Worm (Caenorhabditis elegans) whole organism, young adult: ENCODE measurements around the gene ZK287.1.

Source experiments
- B0261.1 ChIP-seq: sonication (generic microtip); optimal IDR thresholded peaks from 2 replicates; lab custom pipeline; 2016; ENCODE audit warnings: mild to moderate bottlenecking, missing genetic modification characterization, moderate library complexity, missing compliant biosample characterization
- B0336.3 ChIP-seq: fragments of 200-800 bp; sonication (Bioruptor generic); IDR thresholded peaks from 2 replicates; pipeline ENCODE4 v1.3.6; 2022; ENCODE audit warnings: missing genetic modification characterization, missing compliant biosample characterization
- F10E7.11 ChIP-seq: sonication (generic microtip); optimal IDR thresholded peaks from 2 replicates; lab custom pipeline; 2017; ENCODE audit warnings: mild to moderate bottlenecking, missing genetic modification characterization, moderate library complexity, missing compliant biosample characterization
- F22D6.2 ChIP-seq: sonication (generic microtip); optimal IDR thresholded peaks from 2 replicates; lab custom pipeline; 2016; ENCODE audit warnings: mild to moderate bottlenecking, missing genetic modification characterization, missing compliant biosample characterization
- F23B12.7 ChIP-seq: sonication (generic microtip); optimal IDR thresholded peaks from 2 replicates; lab custom pipeline; 2017; ENCODE audit warnings: missing genetic modification characterization, mild to moderate bottlenecking, missing compliant biosample characterization, antibody characterized with exemption, moderate library complexity; ENCODE audit not compliant: insufficient read depth
- F33H1.4 ChIP-seq: fragments of 200-800 bp; sonication (Bioruptor generic); IDR thresholded peaks from 2 replicates; pipeline ENCODE4 v1.3.6; 2022; ENCODE audit warnings: missing genetic modification reagents, missing genetic modification characterization, missing compliant biosample characterization
- F37B4.10 ChIP-seq: fragments of 200-800 bp; sonication (Bioruptor generic); IDR thresholded peaks from 2 replicates; pipeline ENCODE4 v1.3.6; 2022; ENCODE audit warnings: missing genetic modification characterization, missing compliant biosample characterization
- F49E8.2 ChIP-seq: sonication (generic microtip); optimal IDR thresholded peaks from 3 replicates; lab custom pipeline; 2017; ENCODE audit warnings: missing genetic modification characterization, mild to moderate bottlenecking, missing compliant biosample characterization, antibody characterized with exemption, moderate library complexity; ENCODE audit not compliant: insufficient read depth
- F55B11.4 ChIP-seq: sonication (generic microtip); optimal IDR thresholded peaks from 2 replicates; lab custom pipeline; 2016; ENCODE audit warnings: missing compliant biosample characterization, missing genetic modification characterization, borderline replicate concordance; ENCODE audit not compliant: insufficient read depth
- F57A8.1 ChIP-seq: fragments of 200-800 bp; sonication (Bioruptor generic); optimal IDR thresholded peaks from 2 replicates; lab custom pipeline; 2018; ENCODE audit warnings: mild to moderate bottlenecking, missing genetic modification characterization, moderate library complexity, missing compliant biosample characterization
- K12H6.12 ChIP-seq: fragments of 200-800 bp; sonication (Bioruptor generic); optimal IDR thresholded peaks from 2 replicates; lab custom pipeline; 2018; ENCODE audit warnings: mild to moderate bottlenecking, missing genetic modification characterization, missing compliant biosample characterization
- T26A5.8 ChIP-seq: sonication (generic microtip); optimal IDR thresholded peaks from 2 replicates; lab custom pipeline; 2016; ENCODE audit warnings: missing genetic modification characterization, missing compliant biosample characterization
- akir-1 ChIP-seq: fragments of 200-800 bp; sonication (Bioruptor generic); optimal IDR thresholded peaks from 2 replicates; lab custom pipeline; 2018; ENCODE audit warnings: mild to moderate bottlenecking, missing genetic modification characterization, moderate library complexity, missing compliant biosample characterization
- attf-5 ChIP-seq: fragments of 200-800 bp; sonication (Bioruptor generic); optimal IDR thresholded peaks from 2 replicates; lab custom pipeline; 2018; ENCODE audit warnings: mild to moderate bottlenecking, missing genetic modification characterization, missing compliant biosample characterization
- ccch-3 ChIP-seq: fragments of 200-800 bp; sonication (Bioruptor generic); optimal IDR thresholded peaks from 2 replicates; lab custom pipeline; 2018; ENCODE audit warnings: mild to moderate bottlenecking, missing genetic modification characterization, missing compliant biosample characterization
- ceh-27 ChIP-seq: fragments of 200-800 bp; sonication (Bioruptor generic); optimal IDR thresholded peaks from 2 replicates; lab custom pipeline; 2018; ENCODE audit warnings: mild to moderate bottlenecking, missing genetic modification characterization, moderate library complexity, missing compliant biosample characterization
- chd-7 ChIP-seq: sonication (generic microtip); optimal IDR thresholded peaks from 2 replicates; lab custom pipeline; 2016; ENCODE audit warnings: mild to moderate bottlenecking, missing genetic modification characterization, moderate library complexity, missing compliant biosample characterization
- dox-1 ChIP-seq: fragments of 200-800 bp; sonication (Bioruptor generic); IDR thresholded peaks from 2 replicates; pipeline ENCODE4 v1.3.6; 2022; ENCODE audit warnings: missing genetic modification reagents, missing genetic modification characterization, missing compliant biosample characterization
- dpl-1 ChIP-seq: fragments of 150-350 bp; optimal IDR thresholded peaks from 2 replicates; lab custom pipeline; 2014; ENCODE audit warnings: missing biosample characterization, missing genetic modification reagents, missing genetic modification characterization
- egrh-3 ChIP-seq: fragments of 200-800 bp; sonication (Bioruptor generic); IDR thresholded peaks from 2 replicates; pipeline ENCODE4 v1.3.6; 2022; ENCODE audit warnings: missing genetic modification reagents, missing genetic modification characterization, missing compliant biosample characterization
- gei-17 ChIP-seq: fragments of 200-800 bp; sonication (Bioruptor generic); optimal IDR thresholded peaks from 2 replicates; lab custom pipeline; 2018; ENCODE audit warnings: mild to moderate bottlenecking, missing genetic modification characterization, missing compliant biosample characterization
- hmg-1.2 ChIP-seq: fragments of 200-800 bp; sonication (Bioruptor generic); IDR thresholded peaks from 2 replicates; pipeline ENCODE4 v1.3.6; 2022; ENCODE audit warnings: missing genetic modification reagents, missing genetic modification characterization, missing compliant biosample characterization
- lag-1 ChIP-seq: fragments of 200-800 bp; sonication (Bioruptor generic); IDR thresholded peaks from 2 replicates; pipeline ENCODE4 v1.3.6; 2022; ENCODE audit warnings: missing genetic modification reagents, missing genetic modification characterization, missing compliant biosample characterization
- lin-40 ChIP-seq: sonication (generic microtip); optimal IDR thresholded peaks from 2 replicates; lab custom pipeline; 2016; ENCODE audit warnings: missing genetic modification characterization, mild to moderate bottlenecking, missing compliant biosample characterization, missing genotype, missing genetic modification reagents
- lin-54 ChIP-seq: fragments of 200-800 bp; sonication (Bioruptor generic); optimal IDR thresholded peaks from 2 replicates; lab custom pipeline; 2018; ENCODE audit warnings: mild to moderate bottlenecking, missing genetic modification characterization, missing compliant biosample characterization
- lir-1 ChIP-seq: fragments of 200-800 bp; sonication (Bioruptor generic); conservative IDR thresholded peaks from 2 replicates; pipeline ENCODE4 v1.3.6; 2022; ENCODE audit warnings: missing genetic modification reagents, missing genetic modification characterization, missing compliant biosample characterization
- lsl-1 ChIP-seq: fragments of 200-800 bp; sonication (Bioruptor generic); optimal IDR thresholded peaks from 2 replicates; lab custom pipeline; 2018; ENCODE audit warnings: mild to moderate bottlenecking, missing genetic modification characterization, moderate library complexity, missing compliant biosample characterization
- lsy-27 ChIP-seq: sonication (generic microtip); optimal IDR thresholded peaks from 2 replicates; lab custom pipeline; 2017; ENCODE audit warnings: missing genetic modification characterization, mild to moderate bottlenecking, missing compliant biosample characterization, antibody characterized with exemption, missing genotype, borderline replicate concordance; ENCODE audit not compliant: insufficient read depth
- madf-10 ChIP-seq: sonication (generic microtip); optimal IDR thresholded peaks from 2 replicates; lab custom pipeline; 2016; ENCODE audit warnings: mild to moderate bottlenecking, missing genetic modification characterization, missing compliant biosample characterization
- madf-6 ChIP-seq: fragments of 200-800 bp; sonication (Bioruptor generic); IDR thresholded peaks from 2 replicates; pipeline ENCODE4 v1.3.6; 2022; ENCODE audit warnings: missing genetic modification reagents, missing genetic modification characterization, missing compliant biosample characterization
- mcd-1 ChIP-seq: fragments of 200-800 bp; sonication (Bioruptor generic); IDR thresholded peaks from 2 replicates; pipeline ENCODE4 v1.3.6; 2022; ENCODE audit warnings: missing genetic modification reagents, missing genetic modification characterization, missing compliant biosample characterization
- mel-28 ChIP-seq: sonication (generic microtip); optimal IDR thresholded peaks from 2 replicates; lab custom pipeline; 2016; ENCODE audit warnings: borderline replicate concordance, mild to moderate bottlenecking, missing genetic modification characterization, missing compliant biosample characterization
- nhr-27 ChIP-seq: fragments of 200-800 bp; sonication (Bioruptor generic); optimal IDR thresholded peaks from 2 replicates; lab custom pipeline; 2018; ENCODE audit warnings: mild to moderate bottlenecking, missing genetic modification characterization, moderate library complexity, missing compliant biosample characterization
- nhr-80 ChIP-seq: sonication (generic microtip); optimal IDR thresholded peaks from 2 replicates; lab custom pipeline; 2016; ENCODE audit warnings: missing genetic modification characterization, missing compliant biosample characterization
- pbrm-1 ChIP-seq: fragments of 200-800 bp; sonication (Bioruptor generic); IDR thresholded peaks from 2 replicates; pipeline ENCODE4 v1.3.6; 2022; ENCODE audit warnings: missing genetic modification reagents, missing genetic modification characterization, missing compliant biosample characterization
- repo-1 ChIP-seq: sonication (generic microtip); optimal IDR thresholded peaks from 2 replicates; lab custom pipeline; 2017; ENCODE audit warnings: mild to moderate bottlenecking, missing genetic modification characterization, missing compliant biosample characterization
- rpc-1 ChIP-seq, 2 experiments: fragments of 150-350 bp in 1 of 2; sonication (generic microtip) in 1 of 2; optimal IDR thresholded peaks; 2 replicates each; lab custom pipeline; 2014 to 2018; ENCODE audit warnings: missing biosample characterization in 1 of 2, missing genetic modification characterization in 1 of 2, missing genetic modification reagents in 1 of 2, missing genotype in 1 of 2
- snpc-4 ChIP-seq, 5 experiments: fragments of 150-350 bp in 1 of 5; sonication (generic microtip) in 4 of 5; optimal IDR thresholded peaks; 2 replicates each; lab custom pipeline; 2014 to 2018; ENCODE audit warnings: missing genetic modification characterization in 5 of 5, missing biosample characterization in 3 of 5, antibody characterized with exemption in 2 of 5, mild to moderate bottlenecking in 2 of 5, missing compliant biosample characterization in 2 of 5, missing genotype in 2 of 5, moderate library complexity in 2 of 5, missing genetic modification reagents in 1 of 5
- somi-1 ChIP-seq: fragments of 200-800 bp; sonication (Bioruptor generic); optimal IDR thresholded peaks from 2 replicates; lab custom pipeline; 2018; ENCODE audit warnings: mild to moderate bottlenecking, missing genetic modification characterization, missing compliant biosample characterization
- tbp1 ChIP-seq: fragments of 200-800 bp; sonication (Bioruptor generic); optimal IDR thresholded peaks from 2 replicates; lab custom pipeline; 2018; ENCODE audit warnings: mild to moderate bottlenecking, missing genetic modification characterization, missing compliant biosample characterization
- xnd-1 ChIP-seq: sonication (generic microtip); optimal IDR thresholded peaks from 2 replicates; lab custom pipeline; 2016; ENCODE audit warnings: missing genotype, missing genetic modification reagents, missing genetic modification characterization, missing compliant biosample characterization
- ztf-18 ChIP-seq: sonication (generic microtip); optimal IDR thresholded peaks from 2 replicates; lab custom pipeline; 2016; ENCODE audit warnings: missing genotype, mild to moderate bottlenecking, missing genetic modification characterization, missing compliant biosample characterization

ZK287.1 gene

ce11 chrV:9690728-9691127 lies 24.2 kb downstream of the ZK287.1 start:
- peak; percentile 38 for TF ChIP-seq F23B12.7
- no peak for TF ChIP-seq lin-40
- TF ChIP-seq tbp1 (GFP tag; lab: Kevin White, UChicago) = peak; percentile 4
- peak; percentile 57 for TF ChIP-seq lsl-1 (GFP tag; lab: Kevin White, UChicago)
- TF ChIP-seq F55B11.4 (tag; lab: Kevin White, UChicago) = no peak
- TF ChIP-seq hmg-1.2 (GFP tag; lab: Robert Waterston, UW) = peak; percentile 41; the same call in 1 of the 2 replicates
- TF ChIP-seq lir-1 (GFP tag; lab: Robert Waterston, UW) = no peak
- TF ChIP-seq ztf-18 (tag; lab: Kevin White, UChicago) = peak; percentile 12
- TF ChIP-seq madf-6 (GFP tag; lab: Robert Waterston, UW) = peak; percentile 49; the same call in 1 of the 2 replicates

ce11 chrV:9692109-9692581 lies 25.7 kb downstream of the ZK287.1 start, which contains the start of gene ztf-9:
TSS of gene ztf-9 (minus strand) at chrV:9692159.
- TF ChIP-seq somi-1 (GFP tag; lab: Kevin White, UChicago) (peak; percentile 34), egrh-3 (GFP tag; lab: Robert Waterston, UW) (peak; percentile 69), pbrm-1 (GFP tag; lab: Robert Waterston, UW) (no peak), madf-10 (tag; lab: Kevin White, UChicago) (peak; percentile 11), lsy-27 (tag; lab: Kevin White, UChicago) (no peak), repo-1 (tag; lab: Kevin White, UChicago) (peak; percentile 23), snpc-4 (GFP tag; optimal IDR thresholded peaks at IDR 0.05; lab: Kevin White, UChicago) (no peak), snpc-4 (tag; optimal IDR thresholded peaks at IDR 0.05; lab: Kevin White, UChicago) (peak in 1 of 4 experiments; percentile 1), K12H6.12 (tag; lab: Kevin White, UChicago) (peak; percentile 26), F23B12.7 (peak; percentile 17), attf-5 (GFP tag; lab: Kevin White, UChicago) (peak; percentile 33), ceh-27 (GFP tag; lab: Kevin White, UChicago) (peak; percentile 5), nhr-80 (tag; lab: Kevin White, UChicago) (peak; percentile 30), dox-1 (GFP tag; lab: Robert Waterston, UW) (0 out of 2 replicates have a peak, but pooled peaks have one; percentile 69), mcd-1 (GFP tag; lab: Robert Waterston, UW) (peak; percentile 35; the same call in 1 of the 2 replicates), B0336.3 (no peak), lin-54 (GFP tag; lab: Kevin White, UChicago) (peak; percentile 23), F37B4.10 (GFP tag; lab: Robert Waterston, UW) (no peak), lin-40 (peak; percentile 42)

DNA sequence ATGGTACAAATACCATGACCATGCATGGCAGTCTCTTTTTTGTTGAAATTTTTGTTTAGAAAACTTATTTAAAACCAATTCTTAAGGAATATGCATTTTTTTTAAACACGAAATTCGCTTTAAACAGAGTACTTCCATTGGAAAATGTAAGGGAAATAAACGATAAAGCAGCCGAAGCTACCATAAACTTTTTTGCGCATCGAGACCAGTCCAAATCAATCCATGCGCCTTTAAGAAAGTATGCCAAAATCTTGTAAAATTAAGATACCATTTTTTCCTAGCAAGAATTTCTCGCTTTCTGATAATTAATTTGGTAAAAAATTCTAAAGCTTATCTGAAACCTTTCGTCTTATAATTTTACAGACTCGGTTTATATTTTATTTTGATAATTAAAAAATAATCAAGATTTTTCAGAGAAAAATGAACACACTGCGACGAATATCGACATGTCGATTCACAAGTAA lies 26.2 kb downstream of the ZK287.1 start, which contains the start of gene ZK287.7:
ZK287.7 (plus strand) TSS at position 414 of the 464 bp plus-strand sequence.
- TF ChIP-seq F33H1.4 (GFP tag; lab: Robert Waterston, UW) = peak; percentile 70
- TF ChIP-seq dpl-1 (GFP tag; lab: Kevin White, UChicago) = no peak
- TF ChIP-seq lsl-1 (GFP tag; lab: Kevin White, UChicago) = peak; percentile 76
- TF ChIP-seq xnd-1 = peak; percentile 13
- TF ChIP-seq F49E8.2 (tag; lab: Kevin White, UChicago) = no peak
- no peak for TF ChIP-seq attf-5 (GFP tag; lab: Kevin White, UChicago)
- TF ChIP-seq madf-6 (GFP tag; lab: Robert Waterston, UW) = 0 out of 2 replicates have a peak, but pooled peaks have one; percentile 37

- TF ChIP-seq F57A8.1 (no peak), gei-17 (GFP tag; lab: Kevin White, UChicago) (no peak), rpc-1 (optimal IDR thresholded peaks at IDR 0.05; lab: Kevin White, UChicago) (no peak), rpc-1 (tag; optimal IDR thresholded peaks at IDR 0.05; lab: Kevin White, UChicago) (no peak), F22D6.2 (tag; lab: Kevin White, UChicago) (no peak), lag-1 (GFP tag; lab: Robert Waterston, UW) (no peak), ccch-3 (GFP tag; lab: Kevin White, UChicago) (no peak), akir-1 (no peak), nhr-27 (tag; lab: Kevin White, UChicago) (no peak), F10E7.11 (tag; lab: Kevin White, UChicago) (no peak), B0261.1 (no peak), T26A5.8 (tag; lab: Kevin White, UChicago) (no peak), mel-28 (tag; lab: Kevin White, UChicago) (no peak), chd-7 (tag; lab: Kevin White, UChicago) (no peak)
Observed at ce11 chrV:9696715-9697114, 30.2 kb downstream of the ZK287.1 start, which contains the start of gene her-1. TSS of gene her-1 (plus strand) at chrV:9697015.
